Fruit fly (Drosophila melanogaster): ENCODE results near the gene CG43924.
A peak's percentile ranks its signal among the peaks of the same experiment; 100 is the strongest.

The CG43924 gene

DNA sequence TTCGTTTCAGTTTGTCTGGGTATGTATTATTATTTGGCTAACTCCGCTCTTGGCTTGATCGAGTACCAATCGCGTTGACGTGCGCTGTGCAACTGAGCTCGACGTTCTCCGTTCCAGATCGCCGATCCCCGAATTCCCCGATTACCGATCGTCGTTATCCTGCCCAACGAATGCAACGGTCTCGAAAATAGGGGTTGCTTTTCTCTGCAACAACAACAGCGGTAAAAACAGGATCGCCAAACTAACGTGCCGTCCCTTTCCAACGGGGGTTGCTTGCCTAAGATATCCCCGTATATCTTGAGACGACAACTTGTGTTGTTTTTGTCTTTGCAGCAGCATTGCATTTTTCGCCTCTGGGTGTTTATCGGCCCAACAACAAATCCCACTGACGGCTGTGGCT is 20.8 kb upstream of the CG43924 start (continued):
- TF ChIP-seq CG3407 (GFP tag; optimal IDR thresholded peaks at IDR 0.05) (no peak), ssp (GFP tag; IDR thresholded peaks at IDR 0.05) (no peak), pfk (GFP tag; optimal IDR thresholded peaks at IDR 0.05) (peak; percentile 13), CG13123 (GFP tag; optimal IDR thresholded peaks at IDR 0.05) (no peak), Dll (GFP tag; IDR thresholded peaks at IDR 0.05; ENCODE audit: partially characterized antibody) (no peak), Hr78 (GFP tag; optimal IDR thresholded peaks at IDR 0.05) (no peak), CG9797 (GFP tag; optimal IDR thresholded peaks at IDR 0.05) (no peak), CG10321 (GFP tag; IDR thresholded peaks at IDR 0.05) (peak; percentile 62; the same call in 1 of the 2 replicates), Vsx1 (GFP tag; optimal IDR thresholded peaks at IDR 0.05) (no peak), Max (GFP tag; optimal IDR thresholded peaks at IDR 0.05) (no peak), danr (GFP tag; IDR thresholded peaks at IDR 0.05) (no peak), dan (GFP tag; IDR thresholded peaks at IDR 0.05) (no peak), YL-1 (GFP tag; optimal IDR thresholded peaks at IDR 0.05) (no peak), stc (GFP tag; IDR thresholded peaks at IDR 0.05) (no peak), tx (GFP tag; optimal IDR thresholded peaks at IDR 0.05) (no peak), CG15479 (GFP tag; optimal IDR thresholded peaks at IDR 0.05) (peak; percentile 98), Hey (tag; optimal IDR thresholded peaks at IDR 0.05) (no peak), PHDP (tag; optimal IDR thresholded peaks at IDR 0.05) (no peak), sqz (GFP tag; optimal IDR thresholded peaks at IDR 0.05) (no peak), HLH54F (GFP tag; optimal IDR thresholded peaks at IDR 0.05) (no peak), Six4 (GFP tag; optimal IDR thresholded peaks at IDR 0.05) (no peak), bbx (GFP tag; IDR thresholded peaks at IDR 0.05; ENCODE audit: partially characterized antibody) (no peak), Ets97D (GFP tag; optimal IDR thresholded peaks at IDR 0.05) (no peak), fd102C (GFP tag; optimal IDR thresholded peaks at IDR 0.05) (peak; percentile 53), onecut (GFP tag; IDR thresholded peaks at IDR 0.05) (no peak), lov (optimal IDR thresholded peaks at IDR 0.05) (no peak), lov (GFP tag; IDR thresholded peaks at IDR 0.05) (no peak), zen2 (GFP tag; IDR thresholded peaks at IDR 0.05; ENCODE audit: partially characterized antibody) (no peak), unpg (GFP tag; optimal IDR thresholded peaks at IDR 0.05) (no peak), Blimp-1 (GFP tag; optimal IDR thresholded peaks at IDR 0.05) (no peak), Atf6 (GFP tag; IDR thresholded peaks at IDR 0.05) (no peak), CG17829 (tag; optimal IDR thresholded peaks at IDR 0.05) (peak; percentile 1), TFAM (GFP tag; optimal IDR thresholded peaks at IDR 0.05) (no peak), CG8924 (tag; optimal IDR thresholded peaks at IDR 0.05) (peak; percentile 41), sna (GFP tag; IDR thresholded peaks at IDR 0.05; ENCODE audit: partially characterized antibody) (no peak), dimm (GFP tag; IDR thresholded peaks at IDR 0.05) (no peak), CG12659 (GFP tag; optimal IDR thresholded peaks at IDR 0.05) (no peak), Kr (GFP tag; optimal IDR thresholded peaks at IDR 0.05) (peak; percentile 43), Chrac-16 (GFP tag; optimal IDR thresholded peaks at IDR 0.05) (no peak), CG5180 (GFP tag; optimal IDR thresholded peaks at IDR 0.05) (no peak), CG12155 (GFP tag; optimal IDR thresholded peaks at IDR 0.05) (no peak), CG12236 (GFP tag; optimal IDR thresholded peaks at IDR 0.05) (no peak), CG31224 (GFP tag; IDR thresholded peaks at IDR 0.05) (no peak), fd96Cb (tag; optimal IDR thresholded peaks at IDR 0.05) (no peak), CG12769 (tag; optimal IDR thresholded peaks at IDR 0.05) (no peak), pros (GFP tag; optimal IDR thresholded peaks at IDR 0.05) (peak; percentile 99), tap (tag; optimal IDR thresholded peaks at IDR 0.05) (no peak), CG7987 (GFP tag; optimal IDR thresholded peaks at IDR 0.05) (no peak), CG4617 (GFP tag; optimal IDR thresholded peaks at IDR 0.05; ENCODE audit: borderline replicate concordance) (no peak), Dp (GFP tag; optimal IDR thresholded peaks at IDR 0.05) (no peak), Sin3A (optimal IDR thresholded peaks at IDR 0.05) (no peak)

Data from whole organism, embryonic.